Fruit fly (Drosophila melanogaster): ENCODE measurements around the gene Mhc.
A peak's percentile ranks its signal among the peaks of the same experiment; 100 is the strongest.

The Mhc gene

DNA sequence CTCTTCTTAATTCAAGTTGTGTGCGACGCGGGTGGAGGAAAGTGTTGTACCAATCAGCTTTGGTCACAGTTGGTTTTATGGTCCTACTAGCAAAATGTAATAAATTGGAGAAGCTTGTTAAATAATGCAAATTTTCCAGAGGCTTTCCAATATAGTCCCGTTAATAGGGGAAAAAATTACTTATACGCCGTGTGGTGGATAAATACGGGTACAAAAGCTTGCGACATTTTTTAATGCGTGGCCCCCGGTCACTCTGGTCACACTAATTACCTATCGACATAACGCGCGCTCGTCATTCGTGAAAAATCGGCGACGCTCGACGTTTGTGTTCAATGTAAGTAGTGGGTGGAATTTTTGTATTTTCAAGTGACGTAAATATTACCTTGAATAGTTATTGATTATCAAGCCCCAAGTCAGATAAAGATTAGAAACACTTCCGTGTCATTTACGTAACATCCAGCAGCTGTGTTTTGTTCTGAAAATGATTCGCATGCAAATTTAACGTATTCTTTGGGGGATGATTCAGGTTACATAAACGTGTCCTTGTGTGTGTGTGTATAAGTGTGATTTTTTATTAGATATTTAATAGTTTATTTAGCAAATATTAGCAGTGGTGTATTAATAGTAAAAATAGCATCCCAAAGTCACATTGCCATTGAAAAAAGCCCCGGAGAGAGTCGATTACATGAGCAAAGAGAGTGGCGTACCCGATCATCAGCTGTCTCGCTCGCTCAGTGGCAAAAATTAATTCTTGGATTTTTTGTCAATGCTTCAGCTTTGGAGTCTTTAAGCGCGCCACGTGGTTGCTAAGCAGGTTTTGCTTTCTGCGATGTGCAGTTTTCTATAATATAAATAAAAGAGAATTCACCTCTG lies 46.5 kb upstream of the Mhc start, which contains the start of gene Cyt-c-p (continued):
- TF ChIP-seq CG16813 (GFP tag; IDR thresholded peaks at IDR 0.05; ENCODE audit: partially characterized antibody) (peak; percentile 56; the same call in 1 of the 3 replicates), CG8924 (tag; optimal IDR thresholded peaks at IDR 0.05) (peak; percentile 20), Bteb2 (GFP tag; optimal IDR thresholded peaks at IDR 0.05) (peak; percentile 9), crol (GFP tag; IDR thresholded peaks at IDR 0.05) (0 out of 2 replicates have a peak, but pooled peaks have one; percentile 20), tin (GFP tag; optimal IDR thresholded peaks at IDR 0.05) (no peak), CG2712 (tag; optimal IDR thresholded peaks at IDR 0.05) (peak; percentile 61), vvl (GFP tag; IDR thresholded peaks at IDR 0.05) (0 out of 2 replicates have a peak, but pooled peaks have one; percentile 22), bowl (GFP tag; IDR thresholded peaks at IDR 0.05) (no peak), CG42726 (GFP tag; IDR thresholded peaks at IDR 0.05; ENCODE audit: partially characterized antibody) (no peak; the same call in none of the 2 replicates), HLH54F (GFP tag; optimal IDR thresholded peaks at IDR 0.05) (peak; percentile 9), CG15696 (tag; optimal IDR thresholded peaks at IDR 0.05) (no peak), gcm2 (GFP tag; optimal IDR thresholded peaks at IDR 0.05) (peak; percentile 6), CG12769 (tag; optimal IDR thresholded peaks at IDR 0.05) (peak; percentile 2), CG1233 (GFP tag; optimal IDR thresholded peaks at IDR 0.05) (no peak), Sox100B (GFP tag; optimal IDR thresholded peaks at IDR 0.05) (no peak), ewg (GFP tag; optimal IDR thresholded peaks at IDR 0.05) (peak; percentile 1), CG14965 (GFP tag; optimal IDR thresholded peaks at IDR 0.05; ENCODE audit: borderline replicate concordance) (no peak), zen (tag; optimal IDR thresholded peaks at IDR 0.05) (peak; percentile 75), bab2 (GFP tag; optimal IDR thresholded peaks at IDR 0.05) (no peak), NFAT (GFP tag; IDR thresholded peaks at IDR 0.05) (peak; percentile 58; the same call in 1 of the 2 replicates), HmgZ (tag; optimal IDR thresholded peaks at IDR 0.05) (peak; percentile 80), nau (GFP tag; optimal IDR thresholded peaks at IDR 0.05) (peak; percentile 23), Opbp (GFP tag; IDR thresholded peaks at IDR 0.05; ENCODE audit: partially characterized antibody) (peak; percentile 55; the same call in 1 of the 3 replicates), Dref (GFP tag; IDR thresholded peaks at IDR 0.05) (peak; percentile 51), fd102C (GFP tag; optimal IDR thresholded peaks at IDR 0.05) (no peak), nerfin-1 (tag; optimal IDR thresholded peaks at IDR 0.05) (peak; percentile 19), sens-2 (GFP tag; IDR thresholded peaks at IDR 0.05) (no peak), CG1647 (GFP tag; optimal IDR thresholded peaks at IDR 0.05) (no peak), grau (tag; optimal IDR thresholded peaks at IDR 0.05) (peak; percentile 37), CG10321 (GFP tag; IDR thresholded peaks at IDR 0.05) (peak; percentile 11; the same call in 1 of the 2 replicates), chm (GFP tag; IDR thresholded peaks at IDR 0.05) (peak; percentile 67; the same call in 1 of the 2 replicates), esg (GFP tag; conservative IDR thresholded peaks at IDR 0.05) (no peak), CG9876 (GFP tag; optimal IDR thresholded peaks at IDR 0.05) (no peak), Dip2 (GFP tag; IDR thresholded peaks at IDR 0.05) (no peak), Aef1 (GFP tag; IDR thresholded peaks at IDR 0.05) (no peak), chinmo (GFP tag; IDR thresholded peaks at IDR 0.05; ENCODE audit: partially characterized antibody) (peak; percentile 31; the same call in 1 of the 4 replicates), Chrac-16 (GFP tag; optimal IDR thresholded peaks at IDR 0.05) (peak; percentile 2), seq (GFP tag; IDR thresholded peaks at IDR 0.05) (0 out of 2 replicates have a peak, but pooled peaks have one; percentile 10), btn (GFP tag; optimal IDR thresholded peaks at IDR 0.05) (no peak), CG9609 (GFP tag; optimal IDR thresholded peaks at IDR 0.05) (no peak), run (tag; optimal IDR thresholded peaks at IDR 0.05) (peak; percentile 35), Hand (GFP tag; optimal IDR thresholded peaks at IDR 0.05) (no peak), schlank (tag; optimal IDR thresholded peaks at IDR 0.05) (no peak), CG7839 (tag; optimal IDR thresholded peaks at IDR 0.05) (no peak), Sry-δ (GFP tag; optimal IDR thresholded peaks at IDR 0.05) (peak; percentile 70), CG9932 (GFP tag; IDR thresholded peaks at IDR 0.05) (no peak), CG4730 (GFP tag; IDR thresholded peaks at IDR 0.05) (no peak), H2.0 (GFP tag; IDR thresholded peaks at IDR 0.05) (no peak)

All from whole organism, embryonic.